Worm (Caenorhabditis elegans): Measurements from ENCODE around the gene srt-65.

DNA sequence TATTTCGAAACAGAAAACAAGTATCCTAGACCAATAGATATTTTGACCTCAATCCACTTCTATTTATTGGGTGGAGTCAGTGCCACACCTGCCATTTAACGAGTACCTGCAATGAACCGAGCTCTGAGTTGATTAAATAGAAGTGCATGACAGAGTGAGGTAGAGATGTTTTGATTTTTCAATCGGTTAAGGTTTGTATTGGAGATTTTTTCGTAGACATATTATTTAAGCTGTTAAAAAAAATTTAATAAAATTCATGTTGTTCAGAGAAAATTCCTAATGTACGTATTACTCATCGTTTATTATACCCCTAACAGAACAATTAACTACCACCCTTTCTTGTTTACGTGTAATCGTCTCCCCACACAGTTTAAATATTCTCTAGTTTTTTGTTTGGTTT lies 17.2 kb downstream of the srt-65 start, which contains the start of gene srx-38:
- TF ChIP-seq ets-5 (GFP tag; IDR thresholded peaks at IDR 0.05) (no peak), zag-1 (tag; optimal IDR thresholded peaks at IDR 0.05) (no peak), zip-4 (GFP tag; optimal IDR thresholded peaks at IDR 0.05) (no peak), nhr-237 (tag; optimal IDR thresholded peaks at IDR 0.05) (no peak), nhr-11 (tag; optimal IDR thresholded peaks at IDR 0.05) (no peak), unc-98 (GFP tag; IDR thresholded peaks at IDR 0.05) (no peak), nhr-76 (tag; optimal IDR thresholded peaks at IDR 0.05) (no peak), rnt-1 (tag; optimal IDR thresholded peaks at IDR 0.05) (no peak), sox-4 (tag; optimal IDR thresholded peaks at IDR 0.05) (no peak), elt-3 (tag; optimal IDR thresholded peaks at IDR 0.05) (no peak), xbp-1 (tag; optimal IDR thresholded peaks at IDR 0.05) (no peak), ceh-82 (tag; optimal IDR thresholded peaks at IDR 0.05) (no peak), aly-2 (tag; optimal IDR thresholded peaks at IDR 0.05) (no peak)
